Worm (Caenorhabditis elegans) whole organism, L3 larva: ENCODE measurements around the gene ZK688.4.

Experiments
- R02D3.7 ChIP-seq: fragments of 150-350 bp; optimal IDR thresholded peaks from 2 replicates; lab custom pipeline; 2014; ENCODE audit warnings: missing biosample characterization, missing genetic modification characterization
- aly-2 ChIP-seq: fragments of 150-350 bp; optimal IDR thresholded peaks from 2 replicates; lab custom pipeline; 2014; ENCODE audit warnings: missing biosample characterization, missing genetic modification characterization
- ama-1 ChIP-seq: fragments of 150-350 bp; optimal IDR thresholded peaks from 2 replicates; lab custom pipeline; 2018
- ceh-28 ChIP-seq: fragments of 150-350 bp; optimal IDR thresholded peaks from 2 replicates; lab custom pipeline; 2014; ENCODE audit warnings: missing biosample characterization, missing genetic modification reagents, missing genetic modification characterization
- ceh-82 ChIP-seq: fragments of 150-350 bp; optimal IDR thresholded peaks from 2 replicates; lab custom pipeline; 2014; ENCODE audit warnings: missing biosample characterization, missing genetic modification characterization
- ceh-9 ChIP-seq: sonication (generic microtip); optimal IDR thresholded peaks from 2 replicates; lab custom pipeline; 2018; ENCODE audit warnings: missing biosample characterization, missing genetic modification characterization
- daf-12 ChIP-seq: fragments of 150-350 bp; optimal IDR thresholded peaks from 2 replicates; lab custom pipeline; 2014; ENCODE audit warnings: missing biosample characterization, missing genetic modification reagents, missing genetic modification characterization
- egl-27 ChIP-seq: sonication (generic microtip); optimal IDR thresholded peaks from 4 replicates; lab custom pipeline; 2017; ENCODE audit warnings: missing biosample characterization, missing genetic modification reagents, missing genetic modification characterization
- egl-5 ChIP-seq: fragments of 150-350 bp; optimal IDR thresholded peaks from 2 replicates; lab custom pipeline; 2017; ENCODE audit warnings: missing biosample characterization, missing genetic modification reagents, missing genetic modification characterization, inconsistent platforms
- elt-1 ChIP-seq: fragments of 150-350 bp; optimal IDR thresholded peaks from 2 replicates; lab custom pipeline; 2014; ENCODE audit warnings: missing biosample characterization, missing genetic modification characterization
- elt-2 ChIP-seq: sonication (generic microtip); optimal IDR thresholded peaks from 2 replicates; lab custom pipeline; 2016; ENCODE audit warnings: missing genetic modification reagents, mild to moderate bottlenecking, missing genetic modification characterization, missing compliant biosample characterization
- eor-1 ChIP-seq, 2 experiments: fragments of 150-350 bp; optimal IDR thresholded peaks; 2 replicates each; lab custom pipeline; 2014 to 2018; ENCODE audit warnings: missing biosample characterization in 2 of 2, missing genetic modification characterization in 2 of 2
- fkh-10 ChIP-seq: sonication (generic microtip); optimal IDR thresholded peaks from 2 replicates; lab custom pipeline; 2017; ENCODE audit warnings: missing biosample characterization, missing genetic modification reagents, missing genetic modification characterization
- fkh-2 ChIP-seq: fragments of 150-350 bp; optimal IDR thresholded peaks from 2 replicates; lab custom pipeline; 2014; ENCODE audit warnings: missing biosample characterization, missing genetic modification reagents, missing genetic modification characterization
- hmg-11 ChIP-seq: sonication (generic microtip); optimal IDR thresholded peaks from 2 replicates; lab custom pipeline; 2016; ENCODE audit warnings: missing genetic modification characterization, missing compliant biosample characterization
- jun-1 ChIP-seq: fragments of 150-350 bp; optimal IDR thresholded peaks from 2 replicates; lab custom pipeline; 2014; ENCODE audit warnings: missing biosample characterization, missing genetic modification reagents, missing genetic modification characterization
- lin-15B ChIP-seq: fragments of 150-350 bp; optimal IDR thresholded peaks from 2 replicates; lab custom pipeline; 2014; ENCODE audit warnings: missing biosample characterization, missing genetic modification characterization
- lin-39 ChIP-seq: fragments of 150-350 bp; optimal IDR thresholded peaks from 2 replicates; lab custom pipeline; 2018; ENCODE audit warnings: missing biosample characterization, missing genetic modification reagents, missing genetic modification characterization
- lsy-12 ChIP-seq: sonication (generic microtip); optimal IDR thresholded peaks from 2 replicates; lab custom pipeline; 2016; ENCODE audit warnings: mild to moderate bottlenecking, missing genetic modification characterization, missing compliant biosample characterization
- mdl-1 ChIP-seq: fragments of 150-350 bp; optimal IDR thresholded peaks from 2 replicates; lab custom pipeline; 2014; ENCODE audit warnings: missing biosample characterization, missing genetic modification characterization
- mml-1 ChIP-seq: fragments of 150-350 bp; sonication (generic microtip); optimal IDR thresholded peaks from 3 replicates; lab custom pipeline; 2014; ENCODE audit warnings: missing biosample characterization, missing genetic modification characterization
- nfya-1 ChIP-seq: sonication (generic microtip); optimal IDR thresholded peaks from 2 replicates; lab custom pipeline; 2017; ENCODE audit warnings: missing genetic modification characterization, mild to moderate bottlenecking, missing compliant biosample characterization, antibody characterized with exemption, moderate library complexity; ENCODE audit not compliant: insufficient read depth
- nhr-11 ChIP-seq: fragments of 150-350 bp; optimal IDR thresholded peaks from 2 replicates; lab custom pipeline; 2014; ENCODE audit warnings: missing biosample characterization, missing genetic modification characterization
- nhr-12 ChIP-seq: fragments of 150-350 bp; optimal IDR thresholded peaks from 2 replicates; lab custom pipeline; 2014; ENCODE audit warnings: missing biosample characterization, missing genetic modification characterization
- nhr-23 ChIP-seq: fragments of 150-350 bp; optimal IDR thresholded peaks from 2 replicates; lab custom pipeline; 2014; ENCODE audit warnings: missing biosample characterization, missing genetic modification reagents, missing genetic modification characterization
- nhr-237 ChIP-seq: fragments of 150-350 bp; optimal IDR thresholded peaks from 2 replicates; lab custom pipeline; 2014; ENCODE audit warnings: missing biosample characterization, missing genetic modification characterization
- nhr-25 ChIP-seq: sonication (generic microtip); optimal IDR thresholded peaks from 2 replicates; lab custom pipeline; 2017; ENCODE audit warnings: missing biosample characterization, missing genetic modification characterization
- nhr-28 ChIP-seq: fragments of 150-350 bp; optimal IDR thresholded peaks from 2 replicates; lab custom pipeline; 2014; ENCODE audit warnings: missing biosample characterization, missing genetic modification characterization
- nhr-43 ChIP-seq: sonication (generic microtip); optimal IDR thresholded peaks from 2 replicates; lab custom pipeline; 2016; ENCODE audit warnings: mild to moderate bottlenecking, missing genetic modification characterization, missing compliant biosample characterization; ENCODE audit not compliant: poor library complexity, severe bottlenecking
- nhr-67 ChIP-seq: fragments of 150-350 bp; optimal IDR thresholded peaks from 2 replicates; lab custom pipeline; 2014; ENCODE audit warnings: missing biosample characterization, missing genetic modification characterization
- nhr-76 ChIP-seq: fragments of 150-350 bp; sonication (generic microtip); optimal IDR thresholded peaks from 5 replicates; lab custom pipeline; 2014; ENCODE audit warnings: missing biosample characterization, missing genetic modification characterization
- pha-4 ChIP-seq: fragments of 150-350 bp; optimal IDR thresholded peaks from 2 replicates; lab custom pipeline; 2014; ENCODE audit warnings: missing biosample characterization, missing genetic modification reagents, missing genetic modification characterization
- pqm-1 ChIP-seq: fragments of 150-350 bp; optimal IDR thresholded peaks from 2 replicates; lab custom pipeline; 2017; ENCODE audit warnings: missing biosample characterization, missing genetic modification characterization, inconsistent platforms
- sea-2 ChIP-seq: fragments of 150-350 bp; sonication (generic microtip); optimal IDR thresholded peaks from 4 replicates; lab custom pipeline; 2014; ENCODE audit warnings: missing biosample characterization, missing genetic modification reagents, missing genetic modification characterization
- snpc-4 ChIP-seq: fragments of 150-350 bp; optimal IDR thresholded peaks from 2 replicates; lab custom pipeline; 2014; ENCODE audit warnings: missing biosample characterization, missing genetic modification characterization
- tbx-2 ChIP-seq: sonication (generic microtip); optimal IDR thresholded peaks from 2 replicates; lab custom pipeline; 2016; ENCODE audit warnings: mild to moderate bottlenecking, missing genetic modification characterization, missing compliant biosample characterization
- unc-62 ChIP-seq: fragments of 150-350 bp; sonication (generic microtip); optimal IDR thresholded peaks from 4 replicates; lab custom pipeline; 2014; ENCODE audit warnings: missing biosample characterization, missing genetic modification reagents, missing genetic modification characterization
- ztf-11 ChIP-seq: fragments of 150-350 bp; optimal IDR thresholded peaks from 2 replicates; lab custom pipeline; 2014; ENCODE audit warnings: missing biosample characterization, missing genetic modification characterization
- ztf-4 ChIP-seq: fragments of 150-350 bp; optimal IDR thresholded peaks from 2 replicates; lab custom pipeline; 2014; ENCODE audit warnings: missing biosample characterization, missing genetic modification characterization

ZK688.4 gene

DNA sequence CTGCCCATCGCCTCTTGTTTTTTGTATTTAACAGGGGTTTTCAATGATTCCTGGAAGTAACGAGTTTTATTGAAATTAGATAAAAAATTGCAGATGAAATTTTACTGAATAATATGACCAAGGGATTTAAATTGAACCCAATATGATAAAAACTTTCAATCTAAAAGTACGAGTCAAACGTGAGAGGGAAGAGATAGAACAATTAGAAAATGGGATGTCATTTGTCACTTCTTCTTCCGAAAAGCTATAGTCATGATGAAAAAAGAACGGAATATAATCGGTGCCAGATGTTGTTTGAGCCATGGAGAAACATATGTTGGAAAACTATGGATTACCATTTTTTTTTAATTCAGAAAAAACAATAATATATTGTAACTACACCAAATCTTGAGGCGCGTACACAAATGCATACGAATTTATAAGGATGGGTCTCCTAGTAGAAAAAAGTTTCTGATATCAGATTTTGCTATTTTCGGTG, 15.9 kb upstream of the ZK688.4 start, which contains the start of gene sup-18:
TSS of gene sup-18 (minus strand) at position 51 of the 478 bp plus-strand sequence.
- TF ChIP-seq ztf-11 (tag; lab: Kevin White, UChicago) (no peak), nhr-12 (tag; lab: Kevin White, UChicago) (no peak), nhr-28 (tag; lab: Kevin White, UChicago) (no peak)

DNA sequence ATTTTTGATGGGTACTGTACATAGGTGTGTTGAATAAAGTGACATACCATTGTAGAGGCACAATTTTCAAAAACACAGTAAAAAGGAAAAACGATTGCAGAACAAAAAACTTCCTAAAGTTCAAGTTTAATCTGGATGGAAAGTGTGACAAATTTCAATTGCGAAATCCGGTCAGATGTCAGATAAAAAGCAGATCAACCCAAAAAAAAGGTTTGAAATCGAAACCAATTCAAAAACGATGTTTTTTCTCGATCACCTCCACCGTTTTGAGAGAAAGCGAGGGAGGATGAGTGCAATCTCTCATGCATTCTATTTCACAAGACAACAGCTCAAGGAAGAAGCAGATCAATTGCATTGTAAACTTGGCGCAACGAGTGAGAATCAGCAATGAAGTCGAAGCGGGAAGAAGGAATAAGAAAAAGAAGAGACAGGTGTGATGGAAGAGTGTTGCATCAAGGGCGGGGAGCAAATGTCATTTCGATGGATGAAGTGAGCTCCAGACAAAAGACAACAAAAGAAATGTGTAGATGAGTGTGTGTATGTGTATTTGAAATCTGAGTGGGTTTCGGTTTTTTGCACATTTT, 14.6 kb upstream of the ZK688.4 start:
- TF ChIP-seq sea-2 (GFP tag; lab: Kevin White, UChicago) (no peak), daf-12 (tag; lab: Kevin White, UChicago) (no peak), fkh-10 (GFP tag; lab: Kevin White, UChicago) (no peak), egl-5 (no peak)

- TF ChIP-seq jun-1 (tag; lab: Kevin White, UChicago) (no peak), nhr-23 (tag; lab: Kevin White, UChicago) (no peak), lin-15B (tag; lab: Kevin White, UChicago) (no peak), daf-12 (tag; lab: Kevin White, UChicago) (no peak), mml-1 (no peak), nhr-11 (tag; lab: Kevin White, UChicago) (no peak), nhr-43 (tag; lab: Kevin White, UChicago) (no peak), nhr-28 (tag; lab: Kevin White, UChicago) (no peak), nhr-237 (no peak), tbx-2 (no peak), aly-2 (tag; lab: Kevin White, UChicago) (no peak), snpc-4 (no peak), hmg-11 (no peak), pha-4 (tag; lab: Kevin White, UChicago) (no peak)
- TF ChIP-seq, all 47 proteins: peak for 0
Observed at ce11 chrIII:7882900-7883299, 11.9 kb upstream of the ZK688.4 start, which contains the start of gene ZK688.9. Gene ZK688.9, minus strand, starts transcription at chrIII:7883000.

DNA sequence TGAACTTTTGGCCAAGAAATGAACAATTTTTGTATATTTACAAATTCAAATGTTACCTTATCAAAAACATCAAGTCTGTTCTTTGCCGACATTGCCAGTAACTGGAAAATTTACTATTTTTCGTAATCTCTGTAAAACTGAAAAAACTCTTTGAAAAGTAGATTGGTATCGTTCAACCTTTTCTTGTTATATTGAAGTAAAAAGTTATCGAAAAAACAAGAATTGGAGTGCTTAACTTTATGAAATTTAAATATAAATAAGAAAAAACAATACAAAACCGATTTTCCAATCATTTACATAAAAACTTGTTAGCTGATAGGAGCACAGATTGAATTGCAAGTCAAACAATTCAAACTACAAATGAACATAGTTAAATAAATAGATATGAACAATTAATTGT, 10.0 kb upstream of the ZK688.4 start, which contains the start of gene ZK688.11:
TSS of gene ZK688.11 (minus strand) at position 101 of the 400 bp plus-strand sequence.
- TF ChIP-seq ceh-28 (tag; lab: Kevin White, UChicago) (peak; percentile 3), elt-1 (tag; lab: Kevin White, UChicago) (no peak), daf-12 (tag; lab: Kevin White, UChicago) (no peak), hmg-11 (no peak)

DNA sequence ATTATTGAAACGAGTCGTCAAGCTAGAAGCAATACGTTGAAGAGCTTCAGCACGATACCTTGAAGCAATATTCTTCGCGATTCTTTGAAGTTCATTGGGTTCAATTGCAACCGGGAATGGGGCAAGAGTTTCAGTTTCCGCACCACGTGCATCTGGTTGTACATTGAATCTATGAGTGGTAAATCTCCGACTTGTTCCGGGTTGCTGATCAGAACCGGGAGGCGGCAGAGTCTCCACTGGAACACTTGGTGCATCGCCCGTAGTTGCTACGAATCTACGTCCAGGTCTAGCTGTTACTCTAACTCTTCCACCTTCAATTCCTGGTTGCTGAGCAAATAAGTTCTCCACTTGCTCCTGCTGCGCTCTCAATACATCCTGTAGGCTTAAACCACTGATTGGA, 5.8 kb upstream of the ZK688.4 start:
- TF ChIP-seq fkh-10 (GFP tag; lab: Kevin White, UChicago) (no peak), pqm-1 (tag; lab: Kevin White, UChicago) (no peak), elt-2 (tag; lab: Kevin White, UChicago) (no peak), eor-1 (tag; optimal IDR thresholded peaks at IDR 0.05; lab: Kevin White, UChicago) (no peak), nhr-76 (tag; lab: Kevin White, UChicago) (no peak), ama-1 (lab: Kevin White, UChicago) (no peak), ceh-9 (tag; lab: Kevin White, UChicago) (no peak), nhr-28 (tag; lab: Kevin White, UChicago) (no peak), ztf-4 (tag; lab: Kevin White, UChicago) (no peak), hmg-11 (no peak), ceh-82 (tag; lab: Kevin White, UChicago) (no peak), jun-1 (tag; lab: Kevin White, UChicago) (no peak)
- TF ChIP-seq, all 47 proteins: peak for 0

DNA sequence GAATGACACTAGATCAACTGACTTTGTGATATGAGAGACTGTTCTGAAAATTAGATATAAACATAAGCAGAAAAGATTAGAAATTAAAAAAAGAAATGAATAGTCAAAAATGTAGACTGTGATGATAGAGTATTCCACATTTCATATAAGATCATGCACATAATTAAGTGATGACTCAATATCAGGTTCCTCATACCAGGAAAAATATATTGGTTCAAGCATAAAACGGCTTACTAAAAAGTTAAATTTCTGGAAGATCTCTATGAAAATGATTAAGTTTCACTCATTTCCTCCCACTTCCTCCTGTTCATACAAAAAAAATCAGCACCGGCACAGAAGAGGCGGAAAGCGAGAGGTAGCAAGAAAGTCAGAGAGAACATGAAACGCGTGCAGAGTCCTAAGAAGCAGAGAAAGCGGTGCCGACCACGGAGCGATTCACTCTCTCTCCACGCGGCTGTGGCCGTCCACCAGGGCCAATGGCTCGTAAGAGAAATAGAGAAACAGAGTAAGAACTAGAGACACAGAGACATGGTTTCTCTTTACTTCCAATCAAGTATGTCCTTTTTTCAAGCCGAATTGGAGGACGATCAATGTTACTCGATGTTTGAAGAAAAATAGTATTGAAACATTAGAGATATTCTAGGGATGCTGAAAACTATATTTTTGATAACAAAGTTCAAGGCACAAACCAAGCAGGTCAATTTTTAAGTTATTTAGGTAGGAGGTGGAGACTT, 3.1 kb upstream of the ZK688.4 start, which contains the start of the genes ZK688.5 and fahd-1:
TSS of gene ZK688.5 (minus strand) at position 51 of the 734 bp plus-strand sequence.
TSS of gene fahd-1 (plus strand) at position 684 of the 734 bp plus-strand sequence.
- TF ChIP-seq mdl-1 (tag; lab: Kevin White, UChicago) (peak; percentile 51), jun-1 (tag; lab: Kevin White, UChicago) (peak; percentile 50), nhr-11 (tag; lab: Kevin White, UChicago) (no peak), lsy-12 (peak; percentile 68), nfya-1 (tag; lab: Kevin White, UChicago) (peak; percentile 88), fkh-10 (GFP tag; lab: Kevin White, UChicago) (no peak), ztf-11 (tag; lab: Kevin White, UChicago) (no peak), fkh-2 (no peak), egl-5 (peak; percentile 44), pha-4 (tag; lab: Kevin White, UChicago) (peak; percentile 80), elt-2 (tag; lab: Kevin White, UChicago) (peak; percentile 59), egl-27 (tag; lab: Kevin White, UChicago) (peak; percentile 19), R02D3.7 (peak; percentile 34), nhr-25 (tag; lab: Kevin White, UChicago) (peak; percentile 91), lin-39 (tag; lab: Kevin White, UChicago) (peak; percentile 86), pqm-1 (tag; lab: Kevin White, UChicago) (peak; percentile 12), ama-1 (lab: Kevin White, UChicago) (peak; percentile 56), unc-62 (no peak), nhr-67 (tag; lab: Kevin White, UChicago) (no peak), ztf-4 (tag; lab: Kevin White, UChicago) (no peak)
